Worm (Caenorhabditis elegans): ENCODE data around the gene CD4.11.

The CD4.11 gene

ce11 chrV:5594315-5594714 is 9.4 kb downstream of the CD4.11 start, which contains the start of gene crn-2:
Gene crn-2 (plus strand): TSS chrV:5594615.
- TF ChIP-seq aha-1 (tag) = peak; percentile 44
- no peak for TF ChIP-seq dmd-9 (GFP tag; IDR thresholded peaks at IDR 0.05)

ce11 chrV:5596391-5597030 is 11.6 kb downstream of the CD4.11 start, which contains the start of gene zhit-1:
Gene zhit-1 (minus strand): TSS chrV:5596551.
- TF ChIP-seq pha-4 (GFP tag; IDR thresholded peaks at IDR 0.05) (no peak), pha-4 (tag; optimal IDR thresholded peaks at IDR 0.05) (peak; percentile 15), F49E8.2 (tag; optimal IDR thresholded peaks at IDR 0.05; ENCODE audit: borderline replicate concordance) (no peak), daf-8 (GFP tag; IDR thresholded peaks at IDR 0.05) (no peak), aha-1 (tag) (peak; percentile 91), lin-38 (GFP tag; IDR thresholded peaks at IDR 0.05) (peak; percentile 91), hlh-11 (tag; optimal IDR thresholded peaks at IDR 0.05) (no peak), snpc-4 (tag; optimal IDR thresholded peaks at IDR 0.05) (peak; percentile 6), lsy-2 (tag; optimal IDR thresholded peaks at IDR 0.05) (peak in 1 of 2 experiments; percentile 54), hlh-30 (tag; optimal IDR thresholded peaks at IDR 0.05; ENCODE audit: insufficient read depth) (peak; percentile 24), mes-2 (tag; optimal IDR thresholded peaks at IDR 0.05; ENCODE audit: poor library complexity, severe bottlenecking) (peak; percentile 67), dpl-1 (GFP tag; optimal IDR thresholded peaks at IDR 0.05) (peak; percentile 88), nhr-6 (tag; optimal IDR thresholded peaks at IDR 0.05) (peak; percentile 56)

DNA sequence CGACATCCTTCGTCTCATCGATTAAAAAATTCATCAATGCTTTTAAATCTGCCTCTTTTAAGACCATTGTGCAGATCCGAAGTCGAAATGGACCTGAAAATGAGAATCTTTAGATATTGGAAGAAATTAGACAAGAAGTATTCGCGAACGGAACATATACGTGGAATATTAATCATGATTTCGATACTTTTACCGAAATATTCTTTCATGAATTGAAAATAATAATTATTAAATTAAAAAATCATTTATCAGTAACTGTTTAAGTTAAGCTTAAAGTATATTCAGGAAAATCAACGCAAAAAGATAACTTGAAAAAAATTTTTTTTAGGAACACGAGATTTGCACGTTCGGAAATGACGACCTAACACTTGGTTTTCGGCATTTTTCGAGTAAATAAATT is 16.3 kb downstream of the CD4.11 start, which contains the start of gene CD4.8:
CD4.8 (minus strand) TSS at position 101 of the 400 bp plus-strand sequence.
- TF ChIP-seq saeg-2 (GFP tag; IDR thresholded peaks at IDR 0.05) (no peak), hif-1 (tag; optimal IDR thresholded peaks at IDR 0.05) (no peak), attf-4 (tag; optimal IDR thresholded peaks at IDR 0.05) (no peak), hlh-11 (tag; optimal IDR thresholded peaks at IDR 0.05) (no peak), tag-97 (GFP tag; IDR thresholded peaks at IDR 0.05) (no peak), daf-16 (GFP tag; optimal IDR thresholded peaks at IDR 0.05) (no peak), daf-16 (tag; optimal IDR thresholded peaks at IDR 0.05) (no peak), dmd-6 (GFP tag; IDR thresholded peaks at IDR 0.05) (no peak), spr-1 (tag; optimal IDR thresholded peaks at IDR 0.05) (no peak), daf-19 (GFP tag; conservative IDR thresholded peaks at IDR 0.05) (no peak), dpl-1 (GFP tag; optimal IDR thresholded peaks at IDR 0.05) (no peak), F26F4.8 (GFP tag; conservative IDR thresholded peaks at IDR 0.05) (no peak), F10B5.3 (tag; optimal IDR thresholded peaks at IDR 0.05) (no peak), mes-2 (tag; optimal IDR thresholded peaks at IDR 0.05; ENCODE audit: poor library complexity, severe bottlenecking) (no peak), ceh-20 (GFP tag; IDR thresholded peaks at IDR 0.05) (no peak), R02D3.7 (tag; optimal IDR thresholded peaks at IDR 0.05) (no peak)

- TF ChIP-seq aha-1 (tag) (peak; percentile 28), set-16 (GFP tag; IDR thresholded peaks at IDR 0.05) (peak; percentile 28; the same call in 1 of the 2 replicates)
Observed at ce11 chrV:5602407-5602806, 17.5 kb downstream of the CD4.11 start.

DNA sequence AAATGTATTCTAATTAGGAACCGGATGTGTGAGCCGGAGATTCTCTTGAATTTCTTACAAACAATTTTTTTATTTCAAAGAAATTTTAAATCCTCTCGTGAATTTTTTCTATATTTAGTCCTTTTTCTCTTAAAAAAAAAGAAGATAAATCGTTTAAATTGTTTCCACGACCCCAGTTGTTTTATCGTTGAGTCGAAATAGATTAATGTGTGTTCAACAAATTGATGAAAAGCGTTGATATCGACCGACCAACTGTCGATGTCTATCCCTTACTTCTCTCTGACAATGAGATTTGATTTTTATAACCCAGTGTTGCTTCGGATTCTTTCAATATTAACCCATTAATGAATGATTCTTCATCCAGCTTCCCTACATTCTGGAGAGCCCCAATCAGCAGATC is 21.3 kb downstream of the CD4.11 start, which contains the start of gene CD4.1:
CD4.1 (plus strand) TSS at position 301 of the 400 bp plus-strand sequence.
- TF ChIP-seq mxl-3 (GFP tag; optimal IDR thresholded peaks at IDR 0.05) (no peak), Y48G9A.11 (GFP tag; IDR thresholded peaks at IDR 0.05) (no peak), unc-39 (tag; optimal IDR thresholded peaks at IDR 0.05) (no peak), unc-130 (GFP tag; optimal IDR thresholded peaks at IDR 0.05) (no peak), D1046.2 (GFP tag; IDR thresholded peaks at IDR 0.05) (no peak)

Measured in whole organism, L4 larva.